Worm (Caenorhabditis elegans) whole organism, young adult: ENCODE results near the gene eat-3.
A peak's percentile ranks its signal among the peaks of the same experiment; 100 is the strongest.

Source experiments
- B0019.2 ChIP-seq: fragments of 200-800 bp; sonication (Bioruptor generic); conservative IDR thresholded peaks from 2 replicates; pipeline ENCODE4 v1.3.6; 2022; ENCODE audit warnings: missing genetic modification reagents, missing genetic modification characterization, missing compliant biosample characterization
- B0035.1 ChIP-seq: sonication (generic microtip); optimal IDR thresholded peaks from 2 replicates; lab custom pipeline; 2016; ENCODE audit warnings: missing genetic modification characterization, mild to moderate bottlenecking, missing compliant biosample characterization, missing genotype, missing genetic modification reagents
- B0336.3 ChIP-seq: fragments of 200-800 bp; sonication (Bioruptor generic); IDR thresholded peaks from 2 replicates; pipeline ENCODE4 v1.3.6; 2022; ENCODE audit warnings: missing genetic modification characterization, missing compliant biosample characterization
- C06A6.2 ChIP-seq: fragments of 200-800 bp; sonication (Bioruptor generic); conservative IDR thresholded peaks from 2 replicates; pipeline ENCODE4 v1.3.6; 2022; ENCODE audit warnings: missing genetic modification characterization, missing compliant biosample characterization
- C17E4.6 ChIP-seq: fragments of 200-800 bp; sonication (Bioruptor generic); IDR thresholded peaks from 2 replicates; pipeline ENCODE4 v1.3.6; 2022; ENCODE audit warnings: missing genetic modification reagents, missing genetic modification characterization, missing compliant biosample characterization
- F33H1.4 ChIP-seq: fragments of 200-800 bp; sonication (Bioruptor generic); IDR thresholded peaks from 2 replicates; pipeline ENCODE4 v1.3.6; 2022; ENCODE audit warnings: missing genetic modification reagents, missing genetic modification characterization, missing compliant biosample characterization
- F37B4.10 ChIP-seq: fragments of 200-800 bp; sonication (Bioruptor generic); IDR thresholded peaks from 2 replicates; pipeline ENCODE4 v1.3.6; 2022; ENCODE audit warnings: missing genetic modification characterization, missing compliant biosample characterization
- F49E8.2 ChIP-seq: sonication (generic microtip); optimal IDR thresholded peaks from 3 replicates; lab custom pipeline; 2017; ENCODE audit warnings: missing genetic modification characterization, mild to moderate bottlenecking, missing compliant biosample characterization, antibody characterized with exemption, moderate library complexity; ENCODE audit not compliant: insufficient read depth
- F57A8.1 ChIP-seq: fragments of 200-800 bp; sonication (Bioruptor generic); optimal IDR thresholded peaks from 2 replicates; lab custom pipeline; 2018; ENCODE audit warnings: mild to moderate bottlenecking, missing genetic modification characterization, moderate library complexity, missing compliant biosample characterization
- F57C9.4 ChIP-seq: sonication (generic microtip); optimal IDR thresholded peaks from 2 replicates; lab custom pipeline; 2017; ENCODE audit warnings: mild to moderate bottlenecking, missing genetic modification characterization, missing compliant biosample characterization
- T26A5.8 ChIP-seq: sonication (generic microtip); optimal IDR thresholded peaks from 2 replicates; lab custom pipeline; 2016; ENCODE audit warnings: missing genetic modification characterization, missing compliant biosample characterization
- Y53F4B.3 ChIP-seq: fragments of 200-800 bp; sonication (Bioruptor generic); IDR thresholded peaks from 2 replicates; pipeline ENCODE4 v1.3.6; 2022; ENCODE audit warnings: missing genetic modification reagents, missing genetic modification characterization, missing compliant biosample characterization
- Y56A3A.18 ChIP-seq: fragments of 200-800 bp; sonication (Bioruptor generic); IDR thresholded peaks from 2 replicates; pipeline ENCODE4 v1.3.6; 2022; ENCODE audit warnings: missing genetic modification reagents, missing genetic modification characterization, missing compliant biosample characterization
- Y67H2A.10 ChIP-seq: fragments of 200-800 bp; sonication (Bioruptor generic); conservative IDR thresholded peaks from 2 replicates; pipeline ENCODE4 v1.3.6; 2022; ENCODE audit warnings: missing genetic modification reagents, missing genetic modification characterization, missing compliant biosample characterization
- Y79H2A.3 ChIP-seq: fragments of 200-800 bp; sonication (Bioruptor generic); conservative IDR thresholded peaks from 2 replicates; pipeline ENCODE4 v1.3.6; 2022; ENCODE audit warnings: missing genetic modification reagents, missing genetic modification characterization, missing compliant biosample characterization
- Y95B8A.8 ChIP-seq: fragments of 200-800 bp; sonication (Bioruptor generic); IDR thresholded peaks from 2 replicates; pipeline ENCODE4 v1.3.6; 2022; ENCODE audit warnings: missing genetic modification reagents, missing genetic modification characterization, missing compliant biosample characterization
- ZK185.1 ChIP-seq: sonication (generic microtip); optimal IDR thresholded peaks from 2 replicates; lab custom pipeline; 2016; ENCODE audit warnings: mild to moderate bottlenecking, missing genetic modification characterization, missing compliant biosample characterization; ENCODE audit not compliant: poor library complexity, severe bottlenecking
- aptf-2 ChIP-seq: fragments of 200-800 bp; sonication (Bioruptor generic); conservative IDR thresholded peaks from 2 replicates; pipeline ENCODE4 v1.3.6; 2022; ENCODE audit warnings: missing genetic modification reagents, missing genetic modification characterization, missing compliant biosample characterization
- athp-1 ChIP-seq: sonication (generic microtip); optimal IDR thresholded peaks from 2 replicates; lab custom pipeline; 2017; ENCODE audit warnings: mild to moderate bottlenecking, missing genetic modification characterization, missing compliant biosample characterization
- attf-3 ChIP-seq: fragments of 200-800 bp; sonication (Bioruptor generic); conservative IDR thresholded peaks from 2 replicates; pipeline ENCODE4 v1.3.6; 2022; ENCODE audit warnings: missing genetic modification reagents, missing genetic modification characterization, missing compliant biosample characterization
- attf-5 ChIP-seq: fragments of 200-800 bp; sonication (Bioruptor generic); optimal IDR thresholded peaks from 2 replicates; lab custom pipeline; 2018; ENCODE audit warnings: mild to moderate bottlenecking, missing genetic modification characterization, missing compliant biosample characterization
- attf-6 ChIP-seq: fragments of 200-800 bp; sonication (Bioruptor generic); IDR thresholded peaks from 2 replicates; pipeline ENCODE4 v1.3.6; 2022; ENCODE audit warnings: missing genetic modification reagents, missing genetic modification characterization, missing compliant biosample characterization
- cebp-1 ChIP-seq, 2 experiments: fragments of 200-800 bp in 1 of 2; sonication (Bioruptor generic) in 1 of 2; sonication (generic microtip) in 1 of 2; IDR thresholded peaks in 1 of 2; optimal IDR thresholded peaks in 1 of 2; 2 replicates each; pipeline versions ENCODE4 v1.3.6 to Lab custom; 2017 to 2022; ENCODE audit warnings: missing compliant biosample characterization in 2 of 2, missing genetic modification characterization in 2 of 2, mild to moderate bottlenecking in 1 of 2, missing genetic modification reagents in 1 of 2, moderate library complexity in 1 of 2
- cebp-2 ChIP-seq: fragments of 200-800 bp; sonication (Bioruptor generic); IDR thresholded peaks from 2 replicates; pipeline ENCODE4 v1.3.6; 2022; ENCODE audit warnings: missing genetic modification characterization, missing compliant biosample characterization
- ceh-100 ChIP-seq: fragments of 200-800 bp; sonication (Bioruptor generic); IDR thresholded peaks from 2 replicates; pipeline ENCODE4 v1.3.6; 2022; ENCODE audit warnings: missing genetic modification reagents, missing genetic modification characterization, missing compliant biosample characterization
- ceh-27 ChIP-seq: fragments of 200-800 bp; sonication (Bioruptor generic); optimal IDR thresholded peaks from 2 replicates; lab custom pipeline; 2018; ENCODE audit warnings: mild to moderate bottlenecking, missing genetic modification characterization, moderate library complexity, missing compliant biosample characterization
- dox-1 ChIP-seq: fragments of 200-800 bp; sonication (Bioruptor generic); IDR thresholded peaks from 2 replicates; pipeline ENCODE4 v1.3.6; 2022; ENCODE audit warnings: missing genetic modification reagents, missing genetic modification characterization, missing compliant biosample characterization
- egl-44 ChIP-seq: fragments of 200-800 bp; sonication (Bioruptor generic); IDR thresholded peaks from 2 replicates; pipeline ENCODE4 v1.3.6; 2022; ENCODE audit warnings: missing genetic modification reagents, missing genetic modification characterization, missing compliant biosample characterization
- ekl-4 ChIP-seq: fragments of 200-800 bp; sonication (Bioruptor generic); IDR thresholded peaks from 2 replicates; pipeline ENCODE4 v1.3.6; 2022; ENCODE audit warnings: missing genetic modification reagents, missing genetic modification characterization, missing compliant biosample characterization
- fkh-3 ChIP-seq: sonication (generic microtip); optimal IDR thresholded peaks from 2 replicates; lab custom pipeline; 2016; ENCODE audit warnings: mild to moderate bottlenecking, missing genetic modification characterization, missing compliant biosample characterization
- gei-17 ChIP-seq: fragments of 200-800 bp; sonication (Bioruptor generic); optimal IDR thresholded peaks from 2 replicates; lab custom pipeline; 2018; ENCODE audit warnings: mild to moderate bottlenecking, missing genetic modification characterization, missing compliant biosample characterization
- hlh-26 ChIP-seq: fragments of 200-800 bp; sonication (Bioruptor generic); conservative IDR thresholded peaks from 2 replicates; pipeline ENCODE4 v1.3.6; 2022; ENCODE audit warnings: missing genetic modification reagents, missing genetic modification characterization, missing compliant biosample characterization
- let-526 ChIP-seq: fragments of 200-800 bp; sonication (Bioruptor generic); IDR thresholded peaks from 2 replicates; pipeline ENCODE4 v1.3.6; 2022; ENCODE audit warnings: missing genetic modification reagents, missing genetic modification characterization, missing compliant biosample characterization
- lin-35 ChIP-seq, 3 experiments: fragments of 150-350 bp in 2 of 3; sonication (generic microtip) in 1 of 3; optimal IDR thresholded peaks; 2 replicates each; lab custom pipeline; 2014 to 2018; ENCODE audit warnings: missing biosample characterization in 3 of 3, missing genetic modification characterization in 3 of 3, missing genetic modification reagents in 3 of 3
- lsl-1 ChIP-seq: fragments of 200-800 bp; sonication (Bioruptor generic); optimal IDR thresholded peaks from 2 replicates; lab custom pipeline; 2018; ENCODE audit warnings: mild to moderate bottlenecking, missing genetic modification characterization, moderate library complexity, missing compliant biosample characterization
- nfya-1 ChIP-seq: sonication (generic microtip); optimal IDR thresholded peaks from 2 replicates; lab custom pipeline; 2017; ENCODE audit warnings: antibody characterized with exemption, missing compliant biosample characterization, missing genetic modification characterization, borderline replicate concordance; ENCODE audit not compliant: insufficient read depth
- nfyb-1 ChIP-seq: fragments of 200-800 bp; sonication (Bioruptor generic); IDR thresholded peaks from 2 replicates; pipeline ENCODE4 v1.3.6; 2022; ENCODE audit warnings: missing genetic modification reagents, missing genetic modification characterization, missing compliant biosample characterization
- nhr-27 ChIP-seq: fragments of 200-800 bp; sonication (Bioruptor generic); optimal IDR thresholded peaks from 2 replicates; lab custom pipeline; 2018; ENCODE audit warnings: mild to moderate bottlenecking, missing genetic modification characterization, moderate library complexity, missing compliant biosample characterization
- nhr-80 ChIP-seq: sonication (generic microtip); optimal IDR thresholded peaks from 2 replicates; lab custom pipeline; 2016; ENCODE audit warnings: missing genetic modification characterization, missing compliant biosample characterization
- nhr-90 ChIP-seq: sonication (generic microtip); optimal IDR thresholded peaks from 2 replicates; lab custom pipeline; 2016; ENCODE audit warnings: missing genotype, mild to moderate bottlenecking, missing genetic modification characterization, missing compliant biosample characterization
- pbrm-1 ChIP-seq: fragments of 200-800 bp; sonication (Bioruptor generic); IDR thresholded peaks from 2 replicates; pipeline ENCODE4 v1.3.6; 2022; ENCODE audit warnings: missing genetic modification reagents, missing genetic modification characterization, missing compliant biosample characterization
- pha-4 ChIP-seq: fragments of 150-350 bp; sonication (generic microtip); optimal IDR thresholded peaks from 2 replicates; lab custom pipeline; 2014; ENCODE audit warnings: missing biosample characterization, missing genetic modification reagents, missing genetic modification characterization
- rcor-1 ChIP-seq: fragments of 200-800 bp; sonication (Bioruptor generic); IDR thresholded peaks from 2 replicates; pipeline ENCODE4 v1.3.6; 2022; ENCODE audit warnings: missing genetic modification reagents, missing genetic modification characterization, missing compliant biosample characterization
- snpc-3.4 ChIP-seq: sonication (generic microtip); optimal IDR thresholded peaks from 2 replicates; lab custom pipeline; 2017; ENCODE audit warnings: missing genetic modification characterization, mild to moderate bottlenecking, missing compliant biosample characterization, antibody characterized with exemption, moderate library complexity, missing genotype, missing genetic modification reagents
- somi-1 ChIP-seq: fragments of 200-800 bp; sonication (Bioruptor generic); optimal IDR thresholded peaks from 2 replicates; lab custom pipeline; 2018; ENCODE audit warnings: mild to moderate bottlenecking, missing genetic modification characterization, missing compliant biosample characterization
- unc-130 ChIP-seq: sonication (generic microtip); optimal IDR thresholded peaks from 2 replicates; lab custom pipeline; 2016; ENCODE audit warnings: missing genetic modification reagents, missing genetic modification characterization, missing compliant biosample characterization
- zfh-2 ChIP-seq: fragments of 200-800 bp; sonication (Bioruptor generic); conservative IDR thresholded peaks from 2 replicates; pipeline ENCODE4 v1.3.6; 2022; ENCODE audit warnings: missing genetic modification reagents, missing genetic modification characterization, missing compliant biosample characterization
- zim-3 ChIP-seq: sonication (generic microtip); optimal IDR thresholded peaks from 2 replicates; lab custom pipeline; 2017; ENCODE audit warnings: mild to moderate bottlenecking, missing genetic modification characterization, moderate library complexity, missing compliant biosample characterization

eat-3 gene

ce11 chrII:9356723-9357122 lies 32.0 kb downstream of the eat-3 start (continued):
- TF ChIP-seq lin-35 (GFP tag; optimal IDR thresholded peaks at IDR 0.05; lab: Kevin White, UChicago): no peak
- no peak for TF ChIP-seq athp-1 (tag; lab: Kevin White, UChicago)
- peak; percentile 46; the same call in 1 of the 2 replicates for TF ChIP-seq dox-1
- no peak for TF ChIP-seq T26A5.8 (tag; lab: Kevin White, UChicago)
- TF ChIP-seq pha-4: no peak
- TF ChIP-seq B0019.2 (GFP tag; lab: Robert Waterston, UW): no peak
- TF ChIP-seq F57A8.1: no peak
- TF ChIP-seq Y95B8A.8 (GFP tag; lab: Robert Waterston, UW): no peak
- no peak for TF ChIP-seq ZK185.1 (tag; lab: Kevin White, UChicago)
- no peak for TF ChIP-seq pbrm-1 (GFP tag; lab: Robert Waterston, UW)
- no peak for TF ChIP-seq fkh-3 (tag; lab: Kevin White, UChicago)
- TF ChIP-seq F33H1.4 (GFP tag; lab: Robert Waterston, UW): no peak
- TF ChIP-seq gei-17: no peak
- no peak for TF ChIP-seq B0336.3 (GFP tag; lab: Robert Waterston, UW)
- TF ChIP-seq let-526 (GFP tag; lab: Robert Waterston, UW): no peak
- TF ChIP-seq C17E4.6 (GFP tag; lab: Robert Waterston, UW): no peak
- TF ChIP-seq lsl-1 (GFP tag; lab: Kevin White, UChicago): no peak
- 0 out of 2 replicates have a peak, but pooled peaks have one; percentile 54 for TF ChIP-seq nfyb-1 (GFP tag; lab: Robert Waterston, UW)
- no peak for TF ChIP-seq ceh-100 (GFP tag; lab: Robert Waterston, UW)
- no peak for TF ChIP-seq F57C9.4 (tag; lab: Kevin White, UChicago)
- TF ChIP-seq ceh-27: peak; percentile 10
- TF ChIP-seq attf-5 (GFP tag; lab: Kevin White, UChicago): peak; percentile 39
- TF ChIP-seq zfh-2 (GFP tag; lab: Robert Waterston, UW): peak; percentile 43; the same call in 1 of the 2 replicates
- TF ChIP-seq attf-3 (GFP tag; lab: Robert Waterston, UW): no peak
- no peak for TF ChIP-seq B0035.1 (tag; lab: Kevin White, UChicago)
- no peak for TF ChIP-seq F49E8.2 (tag; lab: Kevin White, UChicago)
- no peak for TF ChIP-seq cebp-1 (GFP tag; IDR thresholded peaks at IDR 0.05; lab: Robert Waterston, UW)
- TF ChIP-seq cebp-1 (tag; optimal IDR thresholded peaks at IDR 0.05; lab: Kevin White, UChicago): peak; percentile 43
- TF ChIP-seq nfya-1 (tag; lab: Kevin White, UChicago): no peak
- no peak for TF ChIP-seq egl-44
- TF ChIP-seq ekl-4 (GFP tag; lab: Robert Waterston, UW): 0 out of 2 replicates have a peak, but pooled peaks have one; percentile 23
- no peak for TF ChIP-seq Y56A3A.18
- no peak for TF ChIP-seq C06A6.2 (GFP tag; lab: Robert Waterston, UW)
- TF ChIP-seq nhr-90 (tag; lab: Kevin White, UChicago): no peak
- no peak for TF ChIP-seq Y67H2A.10 (GFP tag; lab: Robert Waterston, UW)
- 0 out of 2 replicates have a peak, but pooled peaks have one; percentile 8 for TF ChIP-seq rcor-1 (GFP tag; lab: Robert Waterston, UW)
- no peak for TF ChIP-seq nhr-27 (tag; lab: Kevin White, UChicago)
- TF ChIP-seq F37B4.10: no peak
- no peak for TF ChIP-seq unc-130 (GFP tag; lab: Kevin White, UChicago)
- TF ChIP-seq nhr-80 (tag; lab: Kevin White, UChicago): no peak
- no peak for TF ChIP-seq Y53F4B.3
- TF ChIP-seq attf-6: no peak
- TF ChIP-seq snpc-3.4 (tag; lab: Kevin White, UChicago): no peak
- no peak for TF ChIP-seq Y79H2A.3 (GFP tag; lab: Robert Waterston, UW)
- TF ChIP-seq somi-1: no peak
- no peak for TF ChIP-seq cebp-2 (GFP tag; lab: Robert Waterston, UW)
- no peak for TF ChIP-seq aptf-2
- no peak for TF ChIP-seq zim-3 (tag; lab: Kevin White, UChicago)
- TF ChIP-seq hlh-26: no peak
